Fruit fly (Drosophila melanogaster) whole organism, embryonic: Measurements from ENCODE around the gene PhKgamma.

ENCODE experiments used
- Aef1 ChIP-seq: fragments of 200-800 bp; sonication (Bioruptor generic); IDR thresholded peaks from 3 replicates; pipeline ENCODE4 v1.3.6; 2022; ENCODE audit warnings: missing biosample characterization, missing genetic modification characterization
- Awh ChIP-seq: fragments of 200-800 bp; sonication (Bioruptor generic); IDR thresholded peaks from 2 replicates; pipeline ENCODE4, ENCODE4 v1.3.6; 2022; ENCODE audit warnings: missing biosample characterization, missing genetic modification characterization
- Bteb2 ChIP-seq: fragments of 200-800 bp; sonication (Bioruptor generic); optimal IDR thresholded peaks from 2 replicates; lab custom pipeline; 2016; ENCODE audit warnings: missing biosample characterization, missing genetic modification characterization
- CG10274 ChIP-seq: fragments of 200-800 bp; sonication (Bioruptor generic); optimal IDR thresholded peaks from 3 replicates; lab custom pipeline; 2017; ENCODE audit warnings: missing biosample characterization, mild to moderate bottlenecking, missing genetic modification characterization
- CG10366 ChIP-seq: fragments of 200-800 bp; sonication (Bioruptor generic); IDR thresholded peaks from 2 replicates; pipeline ENCODE4 v1.3.6; 2022; ENCODE audit warnings: missing biosample characterization, missing genetic modification characterization
- CG10959 ChIP-seq: fragments of 200-800 bp; sonication (Bioruptor generic); IDR thresholded peaks from 2 replicates; pipeline ENCODE4 v1.3.6; 2022; ENCODE audit warnings: missing biosample characterization, missing genetic modification characterization
- CG12219 ChIP-seq: fragments of 200-800 bp; sonication (Bioruptor generic); optimal IDR thresholded peaks from 3 replicates; lab custom pipeline; 2018; ENCODE audit warnings: missing biosample characterization, mild to moderate bottlenecking, missing genetic modification characterization
- CG12236 ChIP-seq: fragments of 200-800 bp; sonication (Bioruptor generic); optimal IDR thresholded peaks from 2 replicates; lab custom pipeline; 2016; ENCODE audit warnings: missing biosample characterization, missing genetic modification characterization
- CG13624 ChIP-seq: fragments of 200-800 bp; sonication (Bioruptor generic); optimal IDR thresholded peaks from 2 replicates; lab custom pipeline; 2016; ENCODE audit warnings: missing biosample characterization, missing genetic modification characterization
- CG14050 ChIP-seq: fragments of 200-800 bp; sonication (Bioruptor generic); IDR thresholded peaks from 3 replicates; pipeline ENCODE4 v1.3.6; 2022; ENCODE audit warnings: missing biosample characterization, missing genetic modification characterization
- CG17359 ChIP-seq: fragments of 200-800 bp; sonication (Bioruptor generic); optimal IDR thresholded peaks from 3 replicates; lab custom pipeline; 2018; ENCODE audit warnings: missing biosample characterization, mild to moderate bottlenecking, missing genetic modification characterization, moderate library complexity
- CG18011 ChIP-seq: fragments of 200-800 bp; sonication (Bioruptor generic); optimal IDR thresholded peaks from 2 replicates; lab custom pipeline; 2017; ENCODE audit warnings: missing biosample characterization, missing genetic modification characterization, mild to moderate bottlenecking, moderate library complexity, missing genotype
- CG18599 ChIP-seq: fragments of 200-800 bp; sonication (Bioruptor generic); optimal IDR thresholded peaks from 3 replicates; lab custom pipeline; 2017; ENCODE audit warnings: missing biosample characterization, missing genetic modification characterization, mild to moderate bottlenecking, moderate library complexity, missing genetic modification reagents
- CG2129 ChIP-seq: fragments of 200-800 bp; sonication (Bioruptor generic); IDR thresholded peaks from 2 replicates; pipeline ENCODE4 v1.3.6; 2022; ENCODE audit warnings: missing biosample characterization, missing genetic modification characterization; ENCODE audit not compliant: partially characterized antibody
- CG30020 ChIP-seq: fragments of 200-800 bp; optimal IDR thresholded peaks from 2 replicates; lab custom pipeline; 2019; ENCODE audit warnings: missing biosample characterization, mild to moderate bottlenecking, missing genetic modification characterization, moderate library complexity
- CG31388 ChIP-seq: fragments of 200-800 bp; sonication (Bioruptor generic); optimal IDR thresholded peaks from 2 replicates; lab custom pipeline; 2016; ENCODE audit warnings: missing biosample characterization, missing genetic modification characterization
- CG32772 ChIP-seq: fragments of 200-800 bp; sonication (Bioruptor generic); IDR thresholded peaks from 2 replicates; pipeline ENCODE4 v1.3.6; 2022; ENCODE audit warnings: missing biosample characterization, missing genetic modification characterization
- CG7745 ChIP-seq: fragments of 200-800 bp; sonication (Bioruptor generic); optimal IDR thresholded peaks from 2 replicates; lab custom pipeline; 2018; ENCODE audit warnings: missing biosample characterization, mild to moderate bottlenecking, missing genetic modification characterization, moderate library complexity
- CG9797 ChIP-seq: fragments of 200-800 bp; sonication (Bioruptor generic); optimal IDR thresholded peaks from 3 replicates; lab custom pipeline; 2018; ENCODE audit warnings: missing biosample characterization, mild to moderate bottlenecking, missing genetic modification characterization
- CG9817 ChIP-seq: fragments of 200-800 bp; sonication (Bioruptor generic); optimal IDR thresholded peaks from 2 replicates; lab custom pipeline; 2018; ENCODE audit warnings: missing biosample characterization, mild to moderate bottlenecking, missing genetic modification characterization, moderate library complexity
- CHES-1-like ChIP-seq: fragments of 200-800 bp; sonication (Bioruptor generic); optimal IDR thresholded peaks from 2 replicates; lab custom pipeline; 2016; ENCODE audit warnings: missing biosample characterization, missing genetic modification characterization
- E2f2 ChIP-seq: fragments of 200-800 bp; sonication (Bioruptor generic); IDR thresholded peaks from 2 replicates; pipeline ENCODE4 v1.3.6; 2022; ENCODE audit warnings: missing biosample characterization, missing genetic modification characterization
- Gsc ChIP-seq: fragments of 200-800 bp; sonication (Bioruptor generic); IDR thresholded peaks from 2 replicates; pipeline ENCODE4 v1.3.6; 2022; ENCODE audit warnings: missing biosample characterization, missing genetic modification characterization
- HLH4C ChIP-seq: fragments of 200-800 bp; sonication (Bioruptor generic); IDR thresholded peaks from 3 replicates; pipeline ENCODE4 v1.3.6; 2022; ENCODE audit warnings: missing biosample characterization, missing genetic modification characterization; ENCODE audit not compliant: partially characterized antibody
- HLH54F ChIP-seq: fragments of 200-800 bp; sonication (Bioruptor generic); optimal IDR thresholded peaks from 3 replicates; lab custom pipeline; 2016; ENCODE audit warnings: missing biosample characterization, missing genetic modification characterization
- Hr3 ChIP-seq: fragments of 200-800 bp; sonication (Bioruptor generic); optimal IDR thresholded peaks from 3 replicates; lab custom pipeline; 2016; ENCODE audit warnings: missing biosample characterization, missing genetic modification characterization
- Med ChIP-seq: fragments of 200-800 bp; sonication (Bioruptor generic); peaks from one replicate; lab custom pipeline; 2016; ENCODE audit warnings: missing biosample characterization, missing genetic modification characterization, mild to moderate bottlenecking, inconsistent platforms, moderate library complexity
- PHDP ChIP-seq: fragments of 200-800 bp; sonication (Bioruptor generic); optimal IDR thresholded peaks from 3 replicates; lab custom pipeline; 2018; ENCODE audit warnings: missing biosample characterization, mild to moderate bottlenecking, missing genetic modification characterization, moderate library complexity
- Pdp1 ChIP-seq, 2 experiments: fragments of 200-800 bp; sonication (Bioruptor generic); optimal IDR thresholded peaks; 3 replicates each; lab custom pipeline; 2016; ENCODE audit warnings: missing biosample characterization in 2 of 2, missing genetic modification characterization in 2 of 2, mild to moderate bottlenecking in 1 of 2, moderate library complexity in 1 of 2
- Rfx ChIP-seq: fragments of 200-800 bp; sonication (Bioruptor generic); IDR thresholded peaks from 2 replicates; pipeline ENCODE4 v1.3.6; 2022; ENCODE audit warnings: missing biosample characterization, missing genetic modification characterization
- Six4 ChIP-seq: fragments of 200-800 bp; sonication (Bioruptor generic); optimal IDR thresholded peaks from 2 replicates; lab custom pipeline; 2016; ENCODE audit warnings: missing biosample characterization, missing genetic modification characterization
- YL-1 ChIP-seq: fragments of 200-800 bp; sonication (Bioruptor generic); optimal IDR thresholded peaks from 3 replicates; lab custom pipeline; 2017; ENCODE audit warnings: missing biosample characterization, mild to moderate bottlenecking, missing genetic modification characterization
- abd-A ChIP-seq: fragments of 200-800 bp; sonication (Bioruptor generic); optimal IDR thresholded peaks from 3 replicates; lab custom pipeline; 2019; ENCODE audit warnings: missing biosample characterization, mild to moderate bottlenecking, missing genetic modification characterization, moderate library complexity
- ara ChIP-seq: fragments of 200-800 bp; sonication (Bioruptor generic); IDR thresholded peaks from 2 replicates; pipeline ENCODE4 v1.3.6; 2022; ENCODE audit warnings: missing biosample characterization, missing genetic modification characterization
- bab2 ChIP-seq: fragments of 200-800 bp; sonication (Bioruptor generic); optimal IDR thresholded peaks from 2 replicates; lab custom pipeline; 2016; ENCODE audit warnings: missing biosample characterization, missing genetic modification characterization
- bowl ChIP-seq: fragments of 200-800 bp; sonication (Bioruptor generic); IDR thresholded peaks from 2 replicates; pipeline ENCODE4 v1.3.6; 2022; ENCODE audit warnings: missing biosample characterization, missing genetic modification characterization
- croc ChIP-seq: fragments of 200-800 bp; sonication (Bioruptor generic); conservative IDR thresholded peaks from 3 replicates; pipeline ENCODE4 v1.3.6; 2022; ENCODE audit warnings: missing biosample characterization, missing genetic modification characterization
- cwo ChIP-seq: fragments of 200-800 bp; sonication (Bioruptor generic); optimal IDR thresholded peaks from 3 replicates; lab custom pipeline; 2017; ENCODE audit warnings: missing biosample characterization, missing genetic modification characterization, mild to moderate bottlenecking, moderate library complexity, missing genetic modification reagents
- danr ChIP-seq: fragments of 200-800 bp; sonication (Bioruptor generic); IDR thresholded peaks from 2 replicates; pipeline ENCODE4 v1.3.6; 2022; ENCODE audit warnings: missing biosample characterization, missing genetic modification characterization
- disco-r ChIP-seq: fragments of 200-800 bp; sonication (Bioruptor generic); optimal IDR thresholded peaks from 2 replicates; lab custom pipeline; 2016; ENCODE audit warnings: missing biosample characterization, missing genetic modification characterization
- dmrt99B ChIP-seq: fragments of 200-800 bp; sonication (Bioruptor generic); optimal IDR thresholded peaks from 2 replicates; lab custom pipeline; 2018; ENCODE audit warnings: missing biosample characterization, mild to moderate bottlenecking, missing genetic modification characterization, moderate library complexity
- eve ChIP-seq, 2 experiments: fragments of >200 bp; optimal IDR thresholded peaks; 2 replicates each; lab custom pipeline; 2017; ENCODE audit warnings: missing biosample characterization in 2 of 2, missing genetic modification characterization in 2 of 2
- fd64A ChIP-seq: fragments of 200-800 bp; sonication (Bioruptor generic); optimal IDR thresholded peaks from 3 replicates; lab custom pipeline; 2018; ENCODE audit warnings: missing biosample characterization, mild to moderate bottlenecking, missing genetic modification characterization
- fd96Cb ChIP-seq: fragments of 200-800 bp; sonication (Bioruptor generic); optimal IDR thresholded peaks from 2 replicates; lab custom pipeline; 2018; ENCODE audit warnings: missing biosample characterization, mild to moderate bottlenecking, missing genetic modification characterization, moderate library complexity
- her ChIP-seq: fragments of 200-800 bp; sonication (Bioruptor generic); optimal IDR thresholded peaks from 2 replicates; lab custom pipeline; 2016; ENCODE audit warnings: missing biosample characterization, missing genetic modification characterization
- lmd ChIP-seq: fragments of 200-800 bp; sonication (Bioruptor generic); IDR thresholded peaks from 2 replicates; pipeline ENCODE4 v1.3.6; 2022; ENCODE audit warnings: missing biosample characterization, missing genetic modification characterization
- lola ChIP-seq, 3 experiments: fragments of >200 bp in 2 of 3; fragments of 200-800 bp in 1 of 3; sonication (Bioruptor generic) in 1 of 3; optimal IDR thresholded peaks; 2 replicates each; lab custom pipeline; 2017 to 2019; ENCODE audit warnings: missing biosample characterization in 3 of 3, missing genetic modification characterization in 3 of 3, mild to moderate bottlenecking in 1 of 3, moderate library complexity in 1 of 3
- pzg ChIP-seq: fragments of 200-800 bp; sonication (Bioruptor generic); optimal IDR thresholded peaks from 3 replicates; lab custom pipeline; 2018; ENCODE audit warnings: missing biosample characterization, mild to moderate bottlenecking, missing genetic modification characterization, moderate library complexity
- sr ChIP-seq: fragments of 200-800 bp; sonication (Bioruptor generic); IDR thresholded peaks from 3 replicates; pipeline ENCODE4 v1.3.6; 2022; ENCODE audit warnings: missing biosample characterization, missing genetic modification characterization
- toy ChIP-seq: fragments of 200-800 bp; sonication (Bioruptor generic); IDR thresholded peaks from 2 replicates; pipeline ENCODE4 v1.3.6; 2022; ENCODE audit warnings: missing biosample characterization, missing genetic modification characterization
- usp ChIP-seq: fragments of >200 bp; optimal IDR thresholded peaks from 2 replicates; lab custom pipeline; 2017; ENCODE audit warnings: missing biosample characterization, missing genetic modification characterization
- wdn ChIP-seq: fragments of 200-800 bp; sonication (Bioruptor generic); IDR thresholded peaks from 2 replicates; pipeline ENCODE4 v1.3.6; 2022; ENCODE audit warnings: missing biosample characterization, missing genetic modification characterization

PhKgamma gene

dm6 chrX:11652991-11653390 is 41.9 kb upstream of the PhKgamma start (continued):
- TF ChIP-seq wdn (GFP tag; lab: Robert Waterston, UW) (no peak), CG17359 (tag; lab: Kevin White, UChicago) (peak; percentile 30), PHDP (tag; lab: Kevin White, UChicago) (no peak), her (GFP tag; lab: Kevin White, UChicago) (no peak), CG32772 (GFP tag; lab: Robert Waterston, UW) (no peak), CG18599 (GFP tag; lab: Kevin White, UChicago) (peak; percentile 13), Med (peak; percentile 80), CG14050 (GFP tag; lab: Robert Waterston, UW) (no peak), YL-1 (GFP tag; lab: Kevin White, UChicago) (no peak), CG12219 (GFP tag; lab: Kevin White, UChicago) (peak; percentile 1), lmd (GFP tag; lab: Robert Waterston, UW) (peak; percentile 57), croc (GFP tag; lab: Robert Waterston, UW) (no peak), bab2 (GFP tag; lab: Kevin White, UChicago) (peak; percentile 10), CG18011 (GFP tag; lab: Kevin White, UChicago) (no peak), CG31388 (GFP tag; lab: Kevin White, UChicago) (no peak), CHES-1-like (GFP tag; lab: Kevin White, UChicago) (no peak), usp (GFP tag; lab: Kevin White, UChicago) (no peak), toy (GFP tag; lab: Robert Waterston, UW) (no peak), CG9817 (tag; lab: Kevin White, UChicago) (no peak), cwo (peak; percentile 1), Pdp1 (GFP tag; optimal IDR thresholded peaks at IDR 0.05; lab: Kevin White, UChicago) (peak; percentile 0 to 35), Aef1 (GFP tag; lab: Robert Waterston, UW) (0 out of 3 replicates have a peak, but pooled peaks have one; percentile 25), Hr3 (no peak), Gsc (GFP tag; lab: Robert Waterston, UW) (no peak), CG7745 (tag; lab: Kevin White, UChicago) (no peak), sr (GFP tag; lab: Robert Waterston, UW) (no peak), danr (GFP tag; lab: Robert Waterston, UW) (no peak), Bteb2 (GFP tag; lab: Kevin White, UChicago) (no peak), CG10366 (GFP tag; lab: Robert Waterston, UW) (0 out of 2 replicates have a peak, but pooled peaks have one; percentile 19), Awh (GFP tag; lab: Robert Waterston, UW) (no peak), dmrt99B (tag; lab: Kevin White, UChicago) (peak; percentile 49), lola (GFP tag; optimal IDR thresholded peaks at IDR 0.05; lab: Kevin White, UChicago) (no peak), CG2129 (GFP tag; lab: Robert Waterston, UW) (no peak), CG13624 (GFP tag; lab: Kevin White, UChicago) (no peak), pzg (no peak), disco-r (GFP tag; lab: Kevin White, UChicago) (no peak), fd64A (no peak), CG10959 (no peak), HLH4C (GFP tag; lab: Robert Waterston, UW) (no peak), HLH54F (no peak), E2f2 (no peak), abd-A (tag; lab: Kevin White, UChicago) (no peak), Six4 (GFP tag; lab: Kevin White, UChicago) (no peak), CG9797 (GFP tag; lab: Kevin White, UChicago) (no peak), Rfx (GFP tag; lab: Robert Waterston, UW) (no peak), CG30020 (tag; lab: Kevin White, UChicago) (no peak), ara (GFP tag; lab: Robert Waterston, UW) (no peak), eve (GFP tag; optimal IDR thresholded peaks at IDR 0.05; lab: Kevin White, UChicago) (no peak), CG10274 (no peak), CG12236 (GFP tag; lab: Kevin White, UChicago) (no peak), bowl (GFP tag; lab: Robert Waterston, UW) (no peak), fd96Cb (peak; percentile 48)
